Worm (Caenorhabditis elegans): Measurements from ENCODE around the gene ZK622.4.

The ZK622.4 gene

DNA sequence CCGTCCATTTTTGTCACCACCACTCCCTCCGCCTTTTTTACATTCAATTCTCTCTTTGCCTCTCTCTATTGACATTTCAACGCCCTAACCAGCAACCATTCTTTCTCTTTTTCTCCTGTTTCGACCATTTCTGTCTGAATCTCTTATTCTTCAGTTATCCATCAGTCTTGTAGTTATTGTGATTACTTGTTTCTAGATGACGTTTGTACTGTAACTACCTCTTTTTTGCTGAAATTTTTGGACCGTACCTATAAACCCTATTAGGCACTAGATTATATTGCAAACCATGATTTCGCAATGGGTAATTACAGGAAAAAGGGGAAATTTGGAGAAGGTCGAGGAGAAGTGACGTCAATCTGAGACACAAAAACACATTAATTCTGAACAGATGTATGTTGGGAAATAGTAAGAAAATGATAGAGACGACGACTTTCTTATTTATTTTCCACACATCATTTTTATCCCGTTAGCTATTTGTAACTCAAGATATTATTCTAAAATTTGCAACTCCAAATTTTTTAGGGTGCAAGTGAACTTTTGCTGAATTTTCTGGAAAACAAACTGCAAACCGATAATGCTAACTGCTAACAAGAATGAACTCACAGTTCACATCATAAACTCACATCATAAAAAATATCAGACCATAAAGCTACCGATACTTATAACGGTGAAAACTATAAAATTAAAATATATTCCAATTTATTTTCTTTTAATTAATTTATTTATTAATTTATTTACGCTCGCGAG lies 27.9 kb downstream of the ZK622.4 start (continued):
- TF ChIP-seq F10B5.3 (tag; optimal IDR thresholded peaks at IDR 0.05) (no peak), sdz-12 (GFP tag; optimal IDR thresholded peaks at IDR 0.05) (no peak), lsy-2 (tag; optimal IDR thresholded peaks at IDR 0.05) (no peak), mxl-3 (GFP tag; optimal IDR thresholded peaks at IDR 0.05) (peak; percentile 6), spr-1 (tag; optimal IDR thresholded peaks at IDR 0.05) (no peak), daf-8 (GFP tag; IDR thresholded peaks at IDR 0.05) (no peak), madf-5 (GFP tag; IDR thresholded peaks at IDR 0.05) (no peak), tag-97 (GFP tag; IDR thresholded peaks at IDR 0.05) (no peak), hif-1 (tag; optimal IDR thresholded peaks at IDR 0.05) (peak in 1 of 2 experiments; percentile 10), ZK546.5 (tag; optimal IDR thresholded peaks at IDR 0.05) (no peak), nhr-10 (tag; optimal IDR thresholded peaks at IDR 0.05) (no peak), hlh-11 (tag; optimal IDR thresholded peaks at IDR 0.05) (peak; percentile 31), nhr-237 (tag; optimal IDR thresholded peaks at IDR 0.05) (no peak), attf-4 (tag; optimal IDR thresholded peaks at IDR 0.05) (no peak), egl-27 (tag; optimal IDR thresholded peaks at IDR 0.05) (no peak), pqm-1 (tag; optimal IDR thresholded peaks at IDR 0.05) (peak; percentile 70), nhr-25 (tag; optimal IDR thresholded peaks at IDR 0.05; ENCODE audit: borderline replicate concordance, insufficient read depth) (no peak), lin-38 (GFP tag; IDR thresholded peaks at IDR 0.05) (no peak), pha-4 (GFP tag; IDR thresholded peaks at IDR 0.05) (no peak), pha-4 (tag; optimal IDR thresholded peaks at IDR 0.05) (peak; percentile 81), unc-62 (GFP tag; optimal IDR thresholded peaks at IDR 0.05 in 1 of 2) (peak in 1 of 2 experiments; percentile 97), unc-62 (tag; optimal IDR thresholded peaks at IDR 0.05) (no peak), ceh-44 (GFP tag; IDR thresholded peaks at IDR 0.05) (no peak), daf-12 (tag; optimal IDR thresholded peaks at IDR 0.05) (no peak), ztf-7 (tag; optimal IDR thresholded peaks at IDR 0.05) (no peak)

DNA sequence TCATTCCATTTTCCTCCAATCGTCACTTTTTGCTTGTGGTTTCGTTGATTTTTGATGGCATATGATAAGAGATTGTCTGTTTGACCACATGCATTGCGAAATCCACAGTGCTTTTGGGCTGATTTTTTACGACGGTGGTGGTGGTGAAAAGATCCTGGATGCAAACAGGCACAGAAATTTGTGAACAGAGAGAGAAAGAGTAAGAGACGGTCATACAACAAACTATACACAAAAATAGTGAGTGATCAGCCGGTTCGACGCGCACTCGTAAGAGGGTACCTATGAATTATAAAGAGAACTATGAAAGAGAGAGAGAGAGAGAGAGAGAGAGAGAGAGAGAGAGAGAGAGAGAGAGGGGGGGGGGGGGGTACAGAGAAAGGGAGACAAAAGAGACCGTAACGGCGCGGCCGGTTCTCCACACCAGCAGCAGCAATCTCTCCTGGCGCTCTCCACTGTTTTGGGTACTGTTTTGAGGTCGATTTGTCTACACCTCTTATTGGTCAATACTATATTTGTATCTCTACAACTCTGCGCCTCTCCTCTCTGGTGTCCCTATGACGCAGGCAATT lies 29.3 kb downstream of the ZK622.4 start:
- TF ChIP-seq pha-4 (GFP tag; IDR thresholded peaks at IDR 0.05) = peak; percentile 91; the same call in 1 of the 2 replicates
- TF ChIP-seq pha-4 (tag; optimal IDR thresholded peaks at IDR 0.05) = peak; percentile 43
- peak; percentile 41 for TF ChIP-seq mes-2 (tag; optimal IDR thresholded peaks at IDR 0.05; ENCODE audit: poor library complexity, severe bottlenecking)
- TF ChIP-seq gei-8 (GFP tag; optimal IDR thresholded peaks at IDR 0.05) = peak; percentile 64
- peak in 1 of 2 experiments; percentile 41 for TF ChIP-seq mdl-1 (tag; optimal IDR thresholded peaks at IDR 0.05)
- no peak for TF ChIP-seq ceh-32 (tag; optimal IDR thresholded peaks at IDR 0.05; ENCODE audit: poor library complexity)
- TF ChIP-seq nhr-10 (tag; optimal IDR thresholded peaks at IDR 0.05) = no peak
- peak; percentile 63 for TF ChIP-seq nhr-6 (tag; optimal IDR thresholded peaks at IDR 0.05)
- TF ChIP-seq unc-62 (GFP tag; optimal IDR thresholded peaks at IDR 0.05 in 1 of 2) = peak in 1 of 2 experiments; percentile 98
- TF ChIP-seq unc-62 (tag; optimal IDR thresholded peaks at IDR 0.05) = no peak
- peak; percentile 39 for TF ChIP-seq nhr-77 (tag; optimal IDR thresholded peaks at IDR 0.05)
- TF ChIP-seq php-3 (GFP tag; IDR thresholded peaks at IDR 0.05) = peak; percentile 63; the same call in 1 of the 2 replicates
- no peak; the same call in 1 of the 2 replicates for TF ChIP-seq egl-43 (GFP tag; IDR thresholded peaks at IDR 0.05)
- TF ChIP-seq hmg-1.1 (GFP tag; IDR thresholded peaks at IDR 0.05) = peak; percentile 50; the same call in 1 of the 2 replicates
- TF ChIP-seq lir-3 (tag; optimal IDR thresholded peaks at IDR 0.05) = no peak
- peak; percentile 96 for TF ChIP-seq nhr-48 (tag; optimal IDR thresholded peaks at IDR 0.05)
- TF ChIP-seq zip-2 (tag; optimal IDR thresholded peaks at IDR 0.05) = peak; percentile 12
- peak; percentile 70 for TF ChIP-seq nhr-25 (tag; optimal IDR thresholded peaks at IDR 0.05; ENCODE audit: borderline replicate concordance, insufficient read depth)
- peak; percentile 66 for TF ChIP-seq dve-1 (tag; optimal IDR thresholded peaks at IDR 0.05; ENCODE audit: insufficient read depth)
- peak; percentile 65 for TF ChIP-seq hlh-30 (tag; optimal IDR thresholded peaks at IDR 0.05; ENCODE audit: insufficient read depth)
- no peak for TF ChIP-seq attf-4 (tag; optimal IDR thresholded peaks at IDR 0.05)
- TF ChIP-seq hif-1 (tag; optimal IDR thresholded peaks at IDR 0.05) = peak in 1 of 2 experiments; percentile 46
- TF ChIP-seq nhr-28 (tag; optimal IDR thresholded peaks at IDR 0.05) = peak; percentile 66
- peak; percentile 67 for TF ChIP-seq pqm-1 (tag; optimal IDR thresholded peaks at IDR 0.05)
- TF ChIP-seq T26A8.4 (GFP tag; IDR thresholded peaks at IDR 0.05) = 0 out of 2 replicates have a peak, but pooled peaks have one; percentile 60
- peak; percentile 27 for TF ChIP-seq aha-1 (tag)
- TF ChIP-seq set-16 (GFP tag; IDR thresholded peaks at IDR 0.05) = peak; percentile 98
- TF ChIP-seq lin-38 (GFP tag; IDR thresholded peaks at IDR 0.05) = no peak
- TF ChIP-seq madf-5 (GFP tag; IDR thresholded peaks at IDR 0.05) = 0 out of 4 replicates have a peak, but pooled peaks of 1 of the 2 experiments have one; percentile 5
- peak; percentile 82 for TF ChIP-seq nhr-102 (tag; optimal IDR thresholded peaks at IDR 0.05)
- TF ChIP-seq daf-8 (GFP tag; IDR thresholded peaks at IDR 0.05) = no peak
- TF ChIP-seq nhr-42 (GFP tag; IDR thresholded peaks at IDR 0.05) = 0 out of 2 replicates have a peak, but pooled peaks have one; percentile 15
- TF ChIP-seq F37D6.2 (tag; optimal IDR thresholded peaks at IDR 0.05) = no peak

Data from whole organism, L4 larva.